Worm (Caenorhabditis elegans): ENCODE results near the gene T27F7.12.

Gene T27F7.12

ce11 chrII:5018578-5018977, 28.7 kb downstream of the T27F7.12 start:
- TF ChIP-seq lin-13 (GFP tag; optimal IDR thresholded peaks at IDR 0.05) = no peak

ce11 chrII:5019389-5020108, 29.6 kb downstream of the T27F7.12 start:
- TF ChIP-seq nhr-129 (tag; optimal IDR thresholded peaks at IDR 0.05) (peak; percentile 34), sem-4 (tag; optimal IDR thresholded peaks at IDR 0.05) (peak; percentile 14), lsy-2 (tag; optimal IDR thresholded peaks at IDR 0.05) (peak in 1 of 2 experiments; percentile 43), crh-2 (tag; optimal IDR thresholded peaks at IDR 0.05) (peak; percentile 68), blmp-1 (tag; optimal IDR thresholded peaks at IDR 0.05; ENCODE audit: insufficient read depth) (peak; percentile 53), nhr-10 (tag; optimal IDR thresholded peaks at IDR 0.05) (no peak), sma-3 (GFP tag; optimal IDR thresholded peaks at IDR 0.05) (peak; percentile 34), gmeb-1 (tag; optimal IDR thresholded peaks at IDR 0.05) (peak; percentile 9), sma-9 (GFP tag; optimal IDR thresholded peaks at IDR 0.05) (peak; percentile 62), sma-9 (tag; optimal IDR thresholded peaks at IDR 0.05) (no peak), skn-1 (tag; optimal IDR thresholded peaks at IDR 0.05) (no peak), lin-13 (GFP tag; optimal IDR thresholded peaks at IDR 0.05) (no peak), nhr-21 (tag; optimal IDR thresholded peaks at IDR 0.05) (peak; percentile 54), nhr-25 (tag; optimal IDR thresholded peaks at IDR 0.05) (peak; percentile 67), mab-5 (tag; optimal IDR thresholded peaks at IDR 0.05) (no peak), Y55F3AM.14 (GFP tag; optimal IDR thresholded peaks at IDR 0.05) (no peak), unc-62 (GFP tag; optimal IDR thresholded peaks at IDR 0.05) (no peak), fos-1 (tag; optimal IDR thresholded peaks at IDR 0.05) (peak; percentile 79)

ce11 chrII:5020513-5021081, 30.7 kb downstream of the T27F7.12 start:
- no peak for TF ChIP-seq ztf-11 (tag; optimal IDR thresholded peaks at IDR 0.05)
- TF ChIP-seq ceh-16 (tag; optimal IDR thresholded peaks at IDR 0.05) = no peak
- TF ChIP-seq nhr-6 (tag; optimal IDR thresholded peaks at IDR 0.05) = no peak
- TF ChIP-seq unc-39 (tag; optimal IDR thresholded peaks at IDR 0.05) = no peak
- TF ChIP-seq C34F6.9 (tag; optimal IDR thresholded peaks at IDR 0.05) = peak; percentile 33
- TF ChIP-seq R02D3.7 (tag; optimal IDR thresholded peaks at IDR 0.05) = no peak
- no peak for TF ChIP-seq sem-4 (tag; optimal IDR thresholded peaks at IDR 0.05)
- no peak for TF ChIP-seq F13H6.1 (tag; optimal IDR thresholded peaks at IDR 0.05)
- TF ChIP-seq nhr-129 (tag; optimal IDR thresholded peaks at IDR 0.05) = peak; percentile 65
- TF ChIP-seq unc-55 (GFP tag; optimal IDR thresholded peaks at IDR 0.05) = no peak
- no peak for TF ChIP-seq skn-1 (tag; optimal IDR thresholded peaks at IDR 0.05)
- TF ChIP-seq fos-1 (tag; optimal IDR thresholded peaks at IDR 0.05) = peak; percentile 47

ce11 chrII:5021518-5021917, 31.6 kb downstream of the T27F7.12 start:
- no peak for TF ChIP-seq mbf-1 (tag; optimal IDR thresholded peaks at IDR 0.05)
- TF ChIP-seq nhr-25 (tag; optimal IDR thresholded peaks at IDR 0.05) = peak; percentile 60
- peak; percentile 39 for TF ChIP-seq blmp-1 (tag; optimal IDR thresholded peaks at IDR 0.05; ENCODE audit: insufficient read depth)

- TF ChIP-seq fos-1 (tag; optimal IDR thresholded peaks at IDR 0.05) = peak; percentile 61
- TF ChIP-seq sma-9 (GFP tag; optimal IDR thresholded peaks at IDR 0.05) = peak; percentile 35
- no peak for TF ChIP-seq sma-9 (tag; optimal IDR thresholded peaks at IDR 0.05)
- TF ChIP-seq dmd-4 (tag; optimal IDR thresholded peaks at IDR 0.05) = no peak
Measured at ce11 chrII:5022381-5022855, 32.5 kb downstream of the T27F7.12 start, which contains the start of the genes nsy-1 and F59A6.13. nsy-1 (plus strand) TSS chrII:5022757. F59A6.13 (plus strand) TSS chrII:5022805.

- TF ChIP-seq Y55F3AM.14 (GFP tag; optimal IDR thresholded peaks at IDR 0.05) (no peak), egl-27 (tag; optimal IDR thresholded peaks at IDR 0.05) (no peak), ztf-1 (GFP tag; conservative IDR thresholded peaks at IDR 0.05) (no peak), sma-9 (GFP tag; optimal IDR thresholded peaks at IDR 0.05) (no peak), sma-9 (tag; optimal IDR thresholded peaks at IDR 0.05) (no peak), sma-3 (GFP tag; optimal IDR thresholded peaks at IDR 0.05) (no peak)
Measured at ce11 chrII:5027952-5028351, 38.0 kb downstream of the T27F7.12 start.

All from whole organism, L2 larva.